Worm (Caenorhabditis elegans) whole organism, L2 larva: Measurements from ENCODE around the gene F28C6.5.

Experiments
- C34F6.9 ChIP-seq: fragments of 150-350 bp; optimal IDR thresholded peaks from 2 replicates; lab custom pipeline; 2014; ENCODE audit warnings: missing biosample characterization, missing genetic modification characterization
- F13H6.1 ChIP-seq: sonication (generic microtip); optimal IDR thresholded peaks from 2 replicates; lab custom pipeline; 2016; ENCODE audit warnings: missing genetic modification characterization, missing compliant biosample characterization
- Y55F3AM.14 ChIP-seq: fragments of 200-800 bp; sonication (Bioruptor generic); optimal IDR thresholded peaks from 2 replicates; lab custom pipeline; 2018; ENCODE audit warnings: mild to moderate bottlenecking, missing genetic modification characterization, missing compliant biosample characterization
- aly-2 ChIP-seq: fragments of 150-350 bp; optimal IDR thresholded peaks from 2 replicates; lab custom pipeline; 2014; ENCODE audit warnings: missing biosample characterization, missing genetic modification characterization
- ama-1 ChIP-seq: fragments of 150-350 bp; optimal IDR thresholded peaks from 2 replicates; lab custom pipeline; 2018; ENCODE audit warnings: inconsistent platforms
- ceh-82 ChIP-seq: fragments of 150-350 bp; optimal IDR thresholded peaks from 2 replicates; lab custom pipeline; 2014; ENCODE audit warnings: missing biosample characterization, missing genetic modification characterization
- crh-2 ChIP-seq: sonication (generic microtip); optimal IDR thresholded peaks from 2 replicates; lab custom pipeline; 2017; ENCODE audit warnings: missing biosample characterization, missing genetic modification characterization
- dmd-4 ChIP-seq: sonication (generic microtip); optimal IDR thresholded peaks from 2 replicates; lab custom pipeline; 2017; ENCODE audit warnings: missing biosample characterization, missing genetic modification characterization
- elt-1 ChIP-seq: fragments of 150-350 bp; optimal IDR thresholded peaks from 2 replicates; lab custom pipeline; 2014; ENCODE audit warnings: missing biosample characterization, missing genetic modification characterization
- gmeb-1 ChIP-seq: fragments of 150-350 bp; optimal IDR thresholded peaks from 2 replicates; lab custom pipeline; 2014; ENCODE audit warnings: missing biosample characterization, missing genetic modification characterization
- lin-11 ChIP-seq: fragments of 150-350 bp; sonication (generic microtip); optimal IDR thresholded peaks from 2 replicates; lab custom pipeline; 2014; ENCODE audit warnings: missing biosample characterization, missing genetic modification characterization, inconsistent platforms, mixed read lengths
- lin-13 ChIP-seq: fragments of 150-350 bp; optimal IDR thresholded peaks from 2 replicates; lab custom pipeline; 2014; ENCODE audit warnings: missing biosample characterization, missing genetic modification reagents, missing genetic modification characterization
- lin-39 ChIP-seq: fragments of 150-350 bp; optimal IDR thresholded peaks from 2 replicates; lab custom pipeline; 2014; ENCODE audit warnings: missing biosample characterization, missing genetic modification reagents, missing genetic modification characterization
- lsy-2 ChIP-seq, 2 experiments: fragments of 150-350 bp in 1 of 2; sonication (generic microtip) in 1 of 2; optimal IDR thresholded peaks; 2 replicates each; lab custom pipeline; 2014 to 2017; ENCODE audit warnings: missing biosample characterization in 2 of 2, missing genetic modification characterization in 2 of 2
- mab-5 ChIP-seq: fragments of 150-350 bp; optimal IDR thresholded peaks from 2 replicates; lab custom pipeline; 2014; ENCODE audit warnings: missing biosample characterization, missing genetic modification characterization
- mbf-1 ChIP-seq: sonication (generic microtip); optimal IDR thresholded peaks from 2 replicates; lab custom pipeline; 2017; ENCODE audit warnings: missing biosample characterization, missing genetic modification characterization
- mdl-1 ChIP-seq, 2 experiments: fragments of 150-350 bp in 1 of 2; sonication (generic microtip) in 1 of 2; optimal IDR thresholded peaks; 2 replicates each; lab custom pipeline; 2017; ENCODE audit warnings: missing biosample characterization in 2 of 2, missing genetic modification characterization in 2 of 2
- nhr-10 ChIP-seq: sonication (generic microtip); optimal IDR thresholded peaks from 2 replicates; lab custom pipeline; 2017; ENCODE audit warnings: missing biosample characterization, missing genetic modification characterization
- nhr-12 ChIP-seq: fragments of 150-350 bp; optimal IDR thresholded peaks from 2 replicates; lab custom pipeline; 2014; ENCODE audit warnings: missing biosample characterization, missing genetic modification characterization
- nhr-129 ChIP-seq: fragments of 150-350 bp; optimal IDR thresholded peaks from 2 replicates; lab custom pipeline; 2014; ENCODE audit warnings: missing biosample characterization, missing genetic modification characterization
- nhr-237 ChIP-seq: fragments of 150-350 bp; optimal IDR thresholded peaks from 2 replicates; lab custom pipeline; 2014; ENCODE audit warnings: missing biosample characterization, missing genetic modification characterization
- nhr-25 ChIP-seq: fragments of 150-350 bp; sonication (generic microtip); optimal IDR thresholded peaks from 3 replicates; lab custom pipeline; 2014; ENCODE audit warnings: missing biosample characterization, missing genetic modification characterization
- peb-1 ChIP-seq: fragments of 150-350 bp; optimal IDR thresholded peaks from 2 replicates; lab custom pipeline; 2014; ENCODE audit warnings: missing biosample characterization, missing genetic modification characterization
- sem-4 ChIP-seq: fragments of 150-350 bp; optimal IDR thresholded peaks from 2 replicates; lab custom pipeline; 2014; ENCODE audit warnings: missing biosample characterization, missing genetic modification reagents, missing genetic modification characterization
- sma-9 ChIP-seq, 2 experiments: fragments of 150-350 bp in 1 of 2; sonication (generic microtip) in 1 of 2; optimal IDR thresholded peaks; 2 replicates each; lab custom pipeline; 2014 to 2016; ENCODE audit warnings: missing genetic modification characterization in 2 of 2, mild to moderate bottlenecking in 1 of 2, missing biosample characterization in 1 of 2, missing compliant biosample characterization in 1 of 2, missing genetic modification reagents in 1 of 2, moderate library complexity in 1 of 2
- snpc-4 ChIP-seq: fragments of 150-350 bp; optimal IDR thresholded peaks from 2 replicates; lab custom pipeline; 2014; ENCODE audit warnings: missing biosample characterization, missing genetic modification characterization
- unc-55 ChIP-seq: fragments of 150-350 bp; sonication (generic microtip); optimal IDR thresholded peaks from 3 replicates; lab custom pipeline; 2014; ENCODE audit warnings: missing biosample characterization, missing genetic modification reagents, missing genetic modification characterization
- unc-62 ChIP-seq: fragments of 150-350 bp; optimal IDR thresholded peaks from 2 replicates; lab custom pipeline; 2014; ENCODE audit warnings: missing biosample characterization, missing genetic modification reagents, missing genetic modification characterization
- zag-1 ChIP-seq: fragments of 150-350 bp; optimal IDR thresholded peaks from 2 replicates; lab custom pipeline; 2014; ENCODE audit warnings: missing biosample characterization, missing genetic modification characterization
- ztf-11 ChIP-seq: sonication (generic microtip); optimal IDR thresholded peaks from 2 replicates; lab custom pipeline; 2017; ENCODE audit warnings: missing biosample characterization, missing genetic modification characterization

The F28C6.5 gene

DNA sequence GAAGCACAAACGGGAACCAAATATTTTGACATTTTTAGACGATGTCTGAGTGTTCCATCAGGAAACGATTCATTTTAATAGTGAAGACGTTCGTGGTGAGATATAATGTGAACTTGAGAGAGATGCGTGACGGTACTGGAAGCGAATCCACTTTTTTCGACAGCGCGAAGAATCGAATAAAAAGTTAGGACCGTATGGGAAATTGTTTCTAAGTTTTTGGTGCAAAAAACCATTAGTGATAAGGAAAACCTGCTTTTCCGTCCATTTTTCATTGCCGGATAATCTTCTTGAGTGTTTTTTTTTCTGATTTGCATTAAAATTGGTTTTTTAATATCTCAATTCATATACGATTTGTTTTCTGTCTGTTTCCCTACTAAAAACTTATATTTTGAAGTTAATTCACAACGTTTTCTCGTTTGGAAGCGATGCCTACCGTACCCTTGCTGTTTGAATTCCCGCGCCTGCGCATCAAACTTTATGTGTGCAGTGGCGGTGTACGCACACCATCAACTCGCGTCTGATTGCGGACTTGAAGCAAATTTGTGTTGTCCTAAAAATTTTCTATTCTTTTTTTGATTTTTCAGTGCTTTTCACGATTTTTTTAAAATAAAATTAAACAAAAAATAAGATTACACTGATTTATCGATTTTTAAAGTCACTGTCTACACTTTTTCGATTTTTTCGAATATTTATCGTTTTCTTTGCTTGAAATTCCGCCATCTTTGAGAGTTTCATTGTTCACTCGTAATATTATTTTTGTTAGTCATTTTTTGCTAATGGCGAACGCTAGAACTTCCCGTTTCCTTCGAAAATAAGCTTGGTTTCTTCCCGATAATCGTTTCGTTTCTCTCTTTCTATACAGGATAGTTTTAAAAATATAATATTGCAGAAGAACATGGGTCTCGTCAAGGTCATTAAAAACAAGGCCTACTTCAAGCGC, 30.0 kb upstream of the F28C6.5 start, which contains the start of the genes col-38 and rpl-5 (continued):
- TF ChIP-seq elt-1 (tag; lab: Kevin White, UChicago) (no peak), lin-13 (GFP tag; lab: Kevin White, UChicago) (peak; percentile 88)
- TF ChIP-seq, all 48 proteins: peak for 29

- no peak for TF ChIP-seq snpc-4 (tag; lab: Kevin White, UChicago)
- TF ChIP-seq unc-55 (GFP tag; lab: Kevin White, UChicago), result no peak
- no peak for TF ChIP-seq nhr-25 (tag; lab: Kevin White, UChicago)
- no peak for TF ChIP-seq mab-5 (tag; lab: Kevin White, UChicago)
- no peak for TF ChIP-seq sma-9 (GFP tag; optimal IDR thresholded peaks at IDR 0.05; lab: Kevin White, UChicago)
- TF ChIP-seq sma-9 (tag; optimal IDR thresholded peaks at IDR 0.05; lab: Kevin White, UChicago), result no peak
- no peak for TF ChIP-seq lin-11
- no peak for TF ChIP-seq crh-2 (tag; lab: Kevin White, UChicago)
- no peak for TF ChIP-seq lin-13 (GFP tag; lab: Kevin White, UChicago)
- no peak for TF ChIP-seq ceh-82 (tag; lab: Kevin White, UChicago)
Observed at ce11 chrII:8570977-8571376, 28.3 kb upstream of the F28C6.5 start, which contains the start of gene bcs-1. TSS of gene bcs-1 (plus strand) at chrII:8571085.

ce11 chrII:8573044-8573443, 26.3 kb upstream of the F28C6.5 start, which contains the start of gene F54C9.7:
TSS of gene F54C9.7 (plus strand) at chrII:8573344.
- TF ChIP-seq unc-55 (GFP tag; lab: Kevin White, UChicago) (peak; percentile 26), nhr-12 (tag; lab: Kevin White, UChicago) (no peak)

DNA sequence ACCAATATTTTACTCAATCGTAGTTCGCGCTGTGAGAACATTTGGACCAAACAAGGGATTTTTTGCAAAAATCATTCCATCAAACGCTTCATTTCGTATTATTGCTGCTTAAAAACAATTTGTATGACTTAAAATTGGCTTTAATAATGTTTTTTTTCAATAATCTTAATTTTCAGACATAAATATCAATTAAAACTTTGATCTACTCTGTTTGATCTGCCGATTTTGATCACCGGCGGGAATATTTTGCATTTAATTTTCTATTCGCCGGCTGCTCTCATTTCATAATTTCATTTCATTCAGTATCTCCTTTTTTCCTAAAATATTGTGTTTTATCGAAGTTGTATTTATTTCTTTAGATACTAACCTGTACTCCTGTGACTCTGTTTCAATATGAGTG, 24.1 kb upstream of the F28C6.5 start, which contains the start of gene puf-5:
Gene puf-5 (plus strand): TSS at position 358 of the 400 bp plus-strand sequence.
- TF ChIP-seq mbf-1 (tag; lab: Kevin White, UChicago) (no peak), lin-11 (no peak), ama-1 (no peak), ceh-82 (tag; lab: Kevin White, UChicago) (no peak), C34F6.9 (no peak), Y55F3AM.14 (GFP tag; lab: Kevin White, UChicago) (no peak), peb-1 (no peak), aly-2 (tag; lab: Kevin White, UChicago) (no peak), nhr-129 (no peak), mdl-1 (tag; optimal IDR thresholded peaks at IDR 0.05; lab: Kevin White, UChicago) (no peak), sem-4 (tag; lab: Kevin White, UChicago) (no peak), F13H6.1 (tag; lab: Kevin White, UChicago) (no peak), elt-1 (tag; lab: Kevin White, UChicago) (no peak), nhr-237 (no peak), dmd-4 (tag; lab: Kevin White, UChicago) (no peak), unc-62 (GFP tag; lab: Kevin White, UChicago) (no peak), gmeb-1 (tag; lab: Kevin White, UChicago) (no peak), nhr-10 (tag; lab: Kevin White, UChicago) (no peak), unc-55 (GFP tag; lab: Kevin White, UChicago) (no peak), ztf-11 (tag; lab: Kevin White, UChicago) (no peak)
- TF ChIP-seq, all 48 proteins: peak for 0

- TF ChIP-seq nhr-25 (tag; lab: Kevin White, UChicago) (peak; percentile 79), crh-2 (tag; lab: Kevin White, UChicago) (peak; percentile 42), mab-5 (tag; lab: Kevin White, UChicago) (no peak), unc-55 (GFP tag; lab: Kevin White, UChicago) (peak; percentile 45), gmeb-1 (tag; lab: Kevin White, UChicago) (peak; percentile 64), zag-1 (no peak), ceh-82 (tag; lab: Kevin White, UChicago) (no peak), lsy-2 (tag; optimal IDR thresholded peaks at IDR 0.05; lab: Kevin White, UChicago) (peak in 1 of 2 experiments; percentile 60), lin-39 (tag; lab: Kevin White, UChicago) (no peak), lin-13 (GFP tag; lab: Kevin White, UChicago) (no peak), C34F6.9 (peak; percentile 66)
Observed at ce11 chrII:8577509-8578099, 21.7 kb upstream of the F28C6.5 start, which contains the start of gene F54C9.9. TSS of gene F54C9.9 (plus strand) at chrII:8578049.
